Fruit fly (Drosophila melanogaster): ENCODE data around the gene CG8673.

CG8673 gene

DNA sequence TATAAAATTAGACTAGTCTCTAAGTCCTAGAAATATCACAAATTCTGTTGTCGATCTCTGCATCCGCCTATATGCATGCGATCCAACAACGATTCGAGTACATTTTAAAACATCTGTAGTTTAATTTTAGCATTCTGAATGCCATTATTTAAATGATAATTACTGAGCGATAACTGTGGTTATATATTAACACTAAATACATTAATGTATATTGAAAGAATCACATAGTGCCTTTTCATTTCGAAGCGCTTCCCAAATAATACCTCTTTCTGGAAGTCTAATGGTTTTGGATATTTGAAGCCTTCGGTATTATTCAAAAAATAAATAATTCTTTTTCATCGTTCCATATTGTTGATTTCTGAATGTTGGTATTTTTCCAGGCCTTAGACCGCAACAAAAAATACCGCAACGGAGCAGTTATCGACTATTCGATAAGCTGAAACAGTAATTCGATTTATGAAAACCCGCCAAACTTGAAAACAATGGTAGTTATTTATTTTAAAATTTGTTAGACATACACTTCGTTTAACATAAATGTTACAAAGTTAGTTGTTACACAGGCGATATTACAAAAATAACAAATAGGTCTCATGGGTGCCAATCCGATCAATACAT, 9.8 kb downstream of the CG8673 start:
- TF ChIP-seq h (optimal IDR thresholded peaks at IDR 0.05) (no peak), psq (optimal IDR thresholded peaks at IDR 0.05) (no peak), Sin3A (optimal IDR thresholded peaks at IDR 0.05) (no peak), insv (optimal IDR thresholded peaks at IDR 0.05) (no peak), ttk (optimal IDR thresholded peaks at IDR 0.05) (no peak)

DNA sequence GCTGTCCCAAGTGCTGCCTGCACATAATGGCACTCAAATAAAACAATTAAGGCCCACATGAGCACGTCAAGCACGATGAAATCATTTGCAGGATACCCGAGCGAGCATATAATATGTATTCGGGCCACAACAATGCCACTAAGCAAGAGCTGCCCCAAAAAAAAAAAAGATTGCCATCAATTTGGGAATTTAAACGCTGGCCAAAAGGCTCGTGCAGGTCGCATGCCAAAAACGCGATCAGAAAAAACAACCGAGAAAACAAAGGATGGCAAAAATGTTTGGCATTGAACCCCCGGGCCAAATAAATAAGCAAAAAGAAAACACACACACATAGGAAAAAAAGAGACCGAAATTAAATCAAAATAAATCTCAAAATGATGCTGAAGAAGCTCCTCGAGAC, 18.6 kb downstream of the CG8673 start:
- no peak for TF ChIP-seq ttk (optimal IDR thresholded peaks at IDR 0.05)
- TF ChIP-seq psq (optimal IDR thresholded peaks at IDR 0.05) = no peak
- TF ChIP-seq h (optimal IDR thresholded peaks at IDR 0.05) = no peak
- TF ChIP-seq insv (optimal IDR thresholded peaks at IDR 0.05) = no peak
- no peak for TF ChIP-seq Myc (optimal IDR thresholded peaks at IDR 0.05)
- no peak for TF ChIP-seq Sin3A (optimal IDR thresholded peaks at IDR 0.05)

DNA sequence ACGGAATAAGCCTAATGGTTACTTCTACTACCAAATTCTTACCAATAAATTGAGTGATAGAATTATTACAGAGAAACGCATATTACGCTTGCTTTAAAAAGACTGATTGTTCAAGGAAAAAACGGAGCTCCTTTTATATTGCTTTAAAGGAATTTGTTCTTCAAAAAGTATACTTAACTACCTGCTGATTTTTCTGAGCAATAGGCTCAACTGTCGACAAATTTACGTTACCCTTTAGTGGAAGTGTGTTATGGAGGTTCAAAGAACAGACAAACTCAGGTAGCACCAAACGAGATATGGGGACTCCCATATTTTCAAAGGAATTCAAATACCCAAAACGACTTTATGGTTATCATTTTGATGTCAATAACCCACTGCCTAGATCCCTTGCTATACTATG, 19.8 kb downstream of the CG8673 start, which contains the start of gene CG42762:
CG42762 (minus strand) TSS at position 101 of the 400 bp plus-strand sequence.
- TF ChIP-seq psq (optimal IDR thresholded peaks at IDR 0.05) = no peak

dm6 chr2L:8145067-8145808, 21.1 kb downstream of the CG8673 start, which contains the start of the genes CG42763 and CG43394:
Gene CG42763 (minus strand): TSS chr2L:8145107.
Gene CG43394 (plus strand): TSS chr2L:8145758.
- TF ChIP-seq Myc (optimal IDR thresholded peaks at IDR 0.05) (no peak), h (optimal IDR thresholded peaks at IDR 0.05) (no peak), Sin3A (optimal IDR thresholded peaks at IDR 0.05) (no peak), insv (optimal IDR thresholded peaks at IDR 0.05) (no peak), ttk (optimal IDR thresholded peaks at IDR 0.05) (no peak), psq (optimal IDR thresholded peaks at IDR 0.05) (no peak)

dm6 chr2L:8146994-8147661, 23.0 kb downstream of the CG8673 start, which contains the start of gene CG31606:
Gene CG31606 (plus strand): TSS chr2L:8147611.
- no peak for TF ChIP-seq Myc (optimal IDR thresholded peaks at IDR 0.05)
- no peak for TF ChIP-seq ttk (optimal IDR thresholded peaks at IDR 0.05)
- no peak for TF ChIP-seq h (optimal IDR thresholded peaks at IDR 0.05)
- no peak for TF ChIP-seq psq (optimal IDR thresholded peaks at IDR 0.05)

DNA sequence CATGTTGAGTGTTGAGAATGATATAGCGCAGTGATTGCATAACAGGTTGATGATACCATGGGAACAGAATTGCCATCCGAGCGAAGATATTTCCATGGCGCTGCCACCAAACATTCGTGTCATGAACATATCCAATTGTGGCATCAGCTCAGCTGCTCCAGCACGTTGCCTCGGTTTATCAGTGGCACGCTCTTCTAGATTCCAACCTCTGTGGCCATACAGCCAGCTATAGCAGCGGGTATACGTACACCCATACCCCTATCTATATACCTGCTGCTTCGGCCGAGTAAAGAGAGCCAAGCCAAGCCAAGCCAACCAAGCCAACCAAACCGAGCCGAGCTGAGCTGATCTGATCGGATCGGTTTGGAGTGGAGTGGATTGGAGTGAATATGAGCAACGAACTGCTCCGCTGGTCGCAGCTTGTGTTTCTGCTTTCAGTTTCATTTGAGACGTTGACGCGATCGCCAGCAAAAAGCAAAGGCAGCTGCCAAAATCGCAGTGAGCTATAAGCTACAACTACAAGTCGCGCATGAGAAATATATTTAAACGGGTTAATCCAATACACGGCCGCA, 24.5 kb downstream of the CG8673 start:
- TF ChIP-seq Sin3A (optimal IDR thresholded peaks at IDR 0.05) (no peak), ttk (optimal IDR thresholded peaks at IDR 0.05) (no peak), insv (optimal IDR thresholded peaks at IDR 0.05) (no peak), h (optimal IDR thresholded peaks at IDR 0.05) (no peak), Myc (optimal IDR thresholded peaks at IDR 0.05) (no peak), psq (optimal IDR thresholded peaks at IDR 0.05) (no peak)

DNA sequence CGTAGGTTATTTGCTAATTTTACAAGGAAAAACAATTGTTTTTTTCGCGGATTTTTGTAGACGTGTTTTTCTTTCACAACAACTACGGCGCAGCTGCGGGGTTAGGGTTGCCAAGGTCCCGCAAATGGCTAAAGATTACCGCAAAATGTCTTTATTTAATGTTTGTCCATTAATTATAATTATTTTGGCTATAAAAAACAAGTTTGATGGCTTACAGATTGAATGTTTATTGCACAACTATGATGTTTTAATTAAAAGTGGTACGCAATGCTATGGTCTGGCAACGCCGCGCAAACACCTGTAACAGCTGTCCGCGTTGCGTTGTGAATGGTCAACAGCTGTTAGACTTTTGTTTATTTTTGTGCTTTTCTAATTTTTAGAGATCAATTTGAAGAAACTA, 32.6 kb downstream of the CG8673 start:
- no peak for TF ChIP-seq psq (optimal IDR thresholded peaks at IDR 0.05)
- TF ChIP-seq ttk (optimal IDR thresholded peaks at IDR 0.05) = no peak
- TF ChIP-seq Sin3A (optimal IDR thresholded peaks at IDR 0.05) = no peak
- TF ChIP-seq Myc (optimal IDR thresholded peaks at IDR 0.05) = no peak
- no peak for TF ChIP-seq h (optimal IDR thresholded peaks at IDR 0.05)
- TF ChIP-seq insv (optimal IDR thresholded peaks at IDR 0.05) = no peak

- no peak for TF ChIP-seq Sin3A (optimal IDR thresholded peaks at IDR 0.05)
- no peak for TF ChIP-seq insv (optimal IDR thresholded peaks at IDR 0.05)
- no peak for TF ChIP-seq h (optimal IDR thresholded peaks at IDR 0.05)
- TF ChIP-seq ttk (optimal IDR thresholded peaks at IDR 0.05) = no peak
Observed at dm6 chr2L:8157166-8157565, 33.0 kb downstream of the CG8673 start.

DNA sequence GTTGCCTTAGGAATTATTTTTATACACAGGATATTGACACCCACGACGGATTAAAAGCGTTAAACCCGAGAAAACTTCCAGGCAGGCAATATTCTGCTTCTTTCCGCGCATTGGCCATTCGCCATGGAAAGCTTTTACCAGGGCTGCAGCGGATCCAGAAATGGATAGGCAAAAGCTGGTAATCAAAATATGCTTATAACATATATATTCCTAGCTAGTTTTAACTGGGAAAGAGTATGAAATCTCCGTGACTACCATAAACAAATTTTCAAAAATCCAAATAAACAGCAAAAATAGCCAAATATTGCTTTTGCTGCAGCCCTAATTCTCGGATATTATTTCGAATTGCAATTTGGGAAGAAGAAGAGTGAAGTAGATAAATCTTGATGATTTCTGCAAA, 35.4 kb downstream of the CG8673 start, which contains the start of the genes PAPLA1 and Rbsn-5:
PAPLA1 (minus strand) TSS at position 141 of the 400 bp plus-strand sequence.
Rbsn-5 (plus strand) TSS at position 335 of the 400 bp plus-strand sequence.
- TF ChIP-seq h (optimal IDR thresholded peaks at IDR 0.05) = no peak
- no peak for TF ChIP-seq psq (optimal IDR thresholded peaks at IDR 0.05)
- TF ChIP-seq ttk (optimal IDR thresholded peaks at IDR 0.05) = no peak
- TF ChIP-seq Myc (optimal IDR thresholded peaks at IDR 0.05) = no peak
- no peak for TF ChIP-seq Sin3A (optimal IDR thresholded peaks at IDR 0.05)
- TF ChIP-seq insv (optimal IDR thresholded peaks at IDR 0.05) = no peak

- TF ChIP-seq Myc (optimal IDR thresholded peaks at IDR 0.05) (no peak), psq (optimal IDR thresholded peaks at IDR 0.05) (no peak), ttk (optimal IDR thresholded peaks at IDR 0.05) (no peak), insv (optimal IDR thresholded peaks at IDR 0.05) (no peak)
Observed at dm6 chr2L:8161994-8162306, 37.8 kb downstream of the CG8673 start.

DNA sequence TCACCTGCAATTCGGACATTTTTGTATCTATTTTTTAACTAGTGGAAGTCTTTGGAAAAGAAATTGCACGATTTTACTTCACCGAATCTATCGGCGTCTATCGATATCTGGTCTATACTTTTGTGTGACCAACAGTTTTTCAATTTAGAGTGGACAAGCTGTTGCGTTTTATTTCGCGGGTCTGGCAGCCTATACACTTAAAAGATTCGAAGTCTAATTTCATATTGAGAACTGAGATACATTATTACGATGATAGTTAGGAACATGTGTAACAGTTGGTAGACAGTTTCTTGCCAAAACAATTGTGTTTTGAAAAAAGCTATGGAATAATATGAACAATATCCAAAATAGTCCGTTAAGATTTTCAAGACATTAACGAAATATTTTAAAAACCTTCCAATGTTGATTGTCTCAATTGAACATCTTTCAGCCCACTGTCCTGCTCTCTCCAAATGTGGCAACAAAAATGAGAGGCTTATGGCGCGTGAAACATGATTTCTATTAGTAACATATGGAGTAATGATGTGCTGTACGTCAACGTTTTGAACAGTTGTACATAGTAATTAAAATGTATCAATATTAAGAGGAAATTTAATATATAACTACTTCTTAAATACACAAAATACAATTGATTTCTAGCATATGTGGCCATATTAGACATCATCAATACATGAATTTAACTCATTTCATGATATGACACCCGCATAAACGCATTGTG, 38.3 kb downstream of the CG8673 start, which contains the start of gene Acbp1:
Acbp1 (minus strand) TSS at position 146 of the 718 bp plus-strand sequence.
- TF ChIP-seq psq (optimal IDR thresholded peaks at IDR 0.05) = no peak
- TF ChIP-seq Sin3A (optimal IDR thresholded peaks at IDR 0.05) = no peak
- no peak for TF ChIP-seq insv (optimal IDR thresholded peaks at IDR 0.05)
- TF ChIP-seq ttk (optimal IDR thresholded peaks at IDR 0.05) = no peak
- TF ChIP-seq h (optimal IDR thresholded peaks at IDR 0.05) = no peak
- no peak for TF ChIP-seq Myc (optimal IDR thresholded peaks at IDR 0.05)

- TF ChIP-seq insv (optimal IDR thresholded peaks at IDR 0.05) (no peak), psq (optimal IDR thresholded peaks at IDR 0.05) (no peak), h (optimal IDR thresholded peaks at IDR 0.05) (no peak), ttk (optimal IDR thresholded peaks at IDR 0.05) (no peak), Sin3A (optimal IDR thresholded peaks at IDR 0.05) (no peak), Myc (optimal IDR thresholded peaks at IDR 0.05) (no peak)
Observed at dm6 chr2L:8163025-8163351, 38.9 kb downstream of the CG8673 start, which contains the start of gene Piezo. Gene Piezo (plus strand): TSS chr2L:8163073.
